Worm (Caenorhabditis elegans) whole organism, midembryonic: ENCODE data around the gene ZK177.9.

Experiments used
- T22C8.4 ChIP-seq: fragments of 200-800 bp; sonication (Bioruptor generic); IDR thresholded peaks from 2 replicates; pipeline ENCODE4 v1.3.6; 2022; ENCODE audit warnings: missing genetic modification characterization, missing compliant biosample characterization
- flt-1 ChIP-seq: fragments of 200-800 bp; sonication (Bioruptor generic); IDR thresholded peaks from 2 replicates; pipeline ENCODE4 v1.3.6; 2022; ENCODE audit warnings: missing genetic modification characterization, missing compliant biosample characterization
- klf-2 ChIP-seq: fragments of 200-800 bp; sonication (Bioruptor generic); conservative IDR thresholded peaks from 2 replicates; pipeline ENCODE4 v1.3.6; 2022; ENCODE audit warnings: missing genetic modification reagents, missing genetic modification characterization, missing compliant biosample characterization
- med-1 ChIP-seq: sonication (generic microtip); optimal IDR thresholded peaks from 2 replicates; lab custom pipeline; 2017; ENCODE audit warnings: missing genetic modification characterization, mild to moderate bottlenecking, missing compliant biosample characterization, antibody characterized with exemption, missing genetic modification reagents; ENCODE audit not compliant: insufficient read depth
- ztf-29 ChIP-seq: fragments of 200-800 bp; sonication (Bioruptor generic); IDR thresholded peaks from 2 replicates; pipeline ENCODE4 v1.3.6; 2022; ENCODE audit warnings: missing genetic modification reagents, missing genetic modification characterization, missing compliant biosample characterization

- TF ChIP-seq ztf-29 (GFP tag; lab: Robert Waterston, UW), result no peak
- no peak for TF ChIP-seq flt-1
- no peak for TF ChIP-seq klf-2 (GFP tag; lab: Robert Waterston, UW)
- TF ChIP-seq T22C8.4 (GFP tag; lab: Robert Waterston, UW), result no peak
- no peak for TF ChIP-seq med-1 (GFP tag; lab: Kevin White, UChicago)
These were observed 10.3 kb upstream of the ZK177.9 start, which contains the start of gene ZK177.1 for ce11 chrII:5527841-5528240.
